Fruit fly (Drosophila melanogaster) whole organism, prepupa: ENCODE measurements around the gene CG31251.
A peak's percentile ranks its signal among the peaks of the same experiment; 100 is the strongest.

Source experiments
- CG10669 ChIP-seq: fragments of 200-800 bp; sonication (Bioruptor generic); optimal IDR thresholded peaks from 3 replicates; lab custom pipeline; 2018; ENCODE audit warnings: missing biosample characterization, mild to moderate bottlenecking, missing genetic modification characterization, moderate library complexity
- CG11762 ChIP-seq: fragments of 200-800 bp; sonication (Bioruptor generic); optimal IDR thresholded peaks from 3 replicates; lab custom pipeline; 2016; ENCODE audit warnings: missing biosample characterization, missing genetic modification characterization; ENCODE audit not compliant: insufficient read depth
- CG11902 ChIP-seq: fragments of 200-800 bp; sonication (Bioruptor generic); optimal IDR thresholded peaks from 3 replicates; lab custom pipeline; 2016; ENCODE audit warnings: missing biosample characterization, missing genetic modification characterization
- CG3032 ChIP-seq: fragments of 200-800 bp; optimal IDR thresholded peaks from 2 replicates; lab custom pipeline; 2019; ENCODE audit warnings: missing biosample characterization, mild to moderate bottlenecking, missing genetic modification characterization, moderate library complexity
- CG31627 ChIP-seq: fragments of 200-800 bp; sonication (Bioruptor generic); optimal IDR thresholded peaks from 3 replicates; lab custom pipeline; 2016; ENCODE audit warnings: missing biosample characterization, missing genetic modification characterization
- CG34406 ChIP-seq: fragments of 200-800 bp; sonication (Bioruptor generic); optimal IDR thresholded peaks from 3 replicates; lab custom pipeline; 2016; ENCODE audit warnings: missing biosample characterization, missing genetic modification characterization
- CG4318 ChIP-seq: fragments of 200-800 bp; sonication (Bioruptor generic); optimal IDR thresholded peaks from 3 replicates; lab custom pipeline; 2017; ENCODE audit warnings: missing biosample characterization, mild to moderate bottlenecking, missing genetic modification characterization
- CG6163 ChIP-seq: fragments of 200-800 bp; sonication (Bioruptor generic); IDR thresholded peaks from 3 replicates; pipeline ENCODE4 v1.3.6; 2022; ENCODE audit warnings: missing biosample characterization, missing genetic modification characterization
- CG6276 ChIP-seq: fragments of 200-800 bp; sonication (Bioruptor generic); optimal IDR thresholded peaks from 2 replicates; lab custom pipeline; 2017; ENCODE audit warnings: missing biosample characterization, mild to moderate bottlenecking, missing genetic modification characterization
- CG6792 ChIP-seq: fragments of 200-800 bp; sonication (Bioruptor generic); optimal IDR thresholded peaks from 3 replicates; lab custom pipeline; 2016; ENCODE audit warnings: missing biosample characterization, missing genetic modification characterization
- CG6808 ChIP-seq: fragments of 200-800 bp; sonication (Bioruptor generic); optimal IDR thresholded peaks from 3 replicates; lab custom pipeline; 2017; ENCODE audit warnings: missing biosample characterization, missing genetic modification characterization, mild to moderate bottlenecking, moderate library complexity, missing genetic modification reagents
- CG6854 ChIP-seq: fragments of 200-800 bp; sonication (Bioruptor generic); optimal IDR thresholded peaks from 2 replicates; lab custom pipeline; 2017; ENCODE audit warnings: missing biosample characterization, mild to moderate bottlenecking, missing genetic modification characterization
- CG7368 ChIP-seq: fragments of 200-800 bp; sonication (Bioruptor generic); optimal IDR thresholded peaks from 3 replicates; lab custom pipeline; 2016; ENCODE audit warnings: missing biosample characterization, missing genetic modification characterization
- CG8119 ChIP-seq: fragments of 200-800 bp; sonication (Bioruptor generic); IDR thresholded peaks from 3 replicates; pipeline ENCODE4 v1.3.6; 2022; ENCODE audit warnings: missing biosample characterization, missing genetic modification characterization
- CG8319 ChIP-seq: fragments of 200-800 bp; sonication (Bioruptor generic); optimal IDR thresholded peaks from 3 replicates; lab custom pipeline; 2016; ENCODE audit warnings: missing biosample characterization, missing genetic modification characterization
- Eip75B ChIP-seq: fragments of 200-800 bp; sonication (Bioruptor generic); optimal IDR thresholded peaks from 3 replicates; lab custom pipeline; 2016; ENCODE audit warnings: missing biosample characterization, missing genetic modification characterization
- Eip93F ChIP-seq: fragments of 200-800 bp; sonication (Bioruptor generic); optimal IDR thresholded peaks from 2 replicates; lab custom pipeline; 2016; ENCODE audit warnings: missing biosample characterization, mild to moderate bottlenecking, missing genetic modification characterization
- Ets21C ChIP-seq: fragments of 200-800 bp; sonication (Bioruptor generic); optimal IDR thresholded peaks from 3 replicates; lab custom pipeline; 2016; ENCODE audit warnings: missing biosample characterization, missing genetic modification characterization
- Gug ChIP-seq: fragments of 200-800 bp; sonication (Bioruptor generic); IDR thresholded peaks from 2 replicates; pipeline ENCODE4 v1.3.6; 2022; ENCODE audit warnings: missing biosample characterization, missing genetic modification characterization
- Hr38 ChIP-seq: sonication (Bioruptor generic); optimal IDR thresholded peaks from 2 replicates; lab custom pipeline; 2016; ENCODE audit warnings: missing biosample characterization, missing genetic modification characterization
- Hr4 ChIP-seq: fragments of 200-800 bp; sonication (Bioruptor generic); optimal IDR thresholded peaks from 3 replicates; lab custom pipeline; 2016; ENCODE audit warnings: missing biosample characterization, missing genetic modification characterization
- Lpt ChIP-seq: fragments of 200-800 bp; sonication (Bioruptor generic); optimal IDR thresholded peaks from 3 replicates; lab custom pipeline; 2016; ENCODE audit warnings: missing biosample characterization, missing genetic modification characterization
- Met ChIP-seq: fragments of 200-800 bp; sonication (Bioruptor generic); optimal IDR thresholded peaks from 3 replicates; lab custom pipeline; 2016; ENCODE audit warnings: missing biosample characterization, missing genetic modification characterization
- Sox102F ChIP-seq: fragments of 200-800 bp; sonication (Bioruptor generic); optimal IDR thresholded peaks from 2 replicates; lab custom pipeline; 2016; ENCODE audit warnings: missing biosample characterization, mild to moderate bottlenecking, missing genetic modification characterization
- Sox14 ChIP-seq: fragments of 200-800 bp; sonication (Bioruptor generic); optimal IDR thresholded peaks from 3 replicates; lab custom pipeline; 2016; ENCODE audit warnings: missing biosample characterization, missing genetic modification characterization
- Sox15 ChIP-seq: fragments of 200-800 bp; sonication (Bioruptor generic); optimal IDR thresholded peaks from 3 replicates; lab custom pipeline; 2016; ENCODE audit warnings: missing biosample characterization, missing genetic modification characterization
- cyc ChIP-seq: fragments of 200-800 bp; sonication (Bioruptor generic); optimal IDR thresholded peaks from 3 replicates; lab custom pipeline; 2016; ENCODE audit warnings: missing biosample characterization, missing genetic modification characterization
- dac ChIP-seq: fragments of 200-800 bp; sonication (Bioruptor generic); optimal IDR thresholded peaks from 2 replicates; lab custom pipeline; 2017; ENCODE audit warnings: missing biosample characterization, mild to moderate bottlenecking, missing genetic modification characterization
- dsx ChIP-seq: fragments of 200-800 bp; optimal IDR thresholded peaks from 3 replicates; lab custom pipeline; 2019; ENCODE audit warnings: missing biosample characterization, mild to moderate bottlenecking, missing genetic modification characterization, moderate library complexity; ENCODE audit not compliant: poor library complexity, severe bottlenecking
- eg ChIP-seq: fragments of 200-800 bp; sonication (Bioruptor generic); IDR thresholded peaks from 3 replicates; pipeline ENCODE4 v1.3.6; 2022; ENCODE audit warnings: missing biosample characterization, missing genetic modification characterization
- esn ChIP-seq: fragments of 200-800 bp; sonication (Bioruptor generic); optimal IDR thresholded peaks from 2 replicates; lab custom pipeline; 2016; ENCODE audit warnings: missing biosample characterization, mild to moderate bottlenecking, missing genetic modification characterization, moderate library complexity
- fd59A ChIP-seq: fragments of 200-800 bp; sonication (Bioruptor generic); optimal IDR thresholded peaks from 2 replicates; lab custom pipeline; 2017; ENCODE audit warnings: missing biosample characterization, mild to moderate bottlenecking, missing genetic modification characterization, missing genetic modification reagents
- fd85E ChIP-seq: fragments of 200-800 bp; sonication (Bioruptor generic); optimal IDR thresholded peaks from 3 replicates; lab custom pipeline; 2016; ENCODE audit warnings: missing biosample characterization, missing genetic modification characterization
- lz ChIP-seq: fragments of 200-800 bp; sonication (Bioruptor generic); optimal IDR thresholded peaks from 3 replicates; lab custom pipeline; 2016; ENCODE audit warnings: missing biosample characterization, missing genetic modification characterization
- net ChIP-seq: fragments of 200-800 bp; sonication (Bioruptor generic); optimal IDR thresholded peaks from 3 replicates; lab custom pipeline; 2016; ENCODE audit warnings: missing biosample characterization, missing genetic modification characterization
- pdm3 ChIP-seq: fragments of 200-800 bp; sonication (Bioruptor generic); optimal IDR thresholded peaks from 3 replicates; lab custom pipeline; 2016; ENCODE audit warnings: missing biosample characterization, missing genetic modification characterization
- spab ChIP-seq: fragments of 200-800 bp; sonication (Bioruptor generic); optimal IDR thresholded peaks from 2 replicates; lab custom pipeline; 2017; ENCODE audit warnings: missing biosample characterization, mild to moderate bottlenecking, missing genetic modification characterization, missing genetic modification reagents
- ss ChIP-seq, 2 experiments: fragments of 200-800 bp; sonication (Bioruptor generic); optimal IDR thresholded peaks; 2 replicates in 1 of 2; 3 replicates in 1 of 2; lab custom pipeline; 2017 to 2018; ENCODE audit warnings: mild to moderate bottlenecking in 2 of 2, missing biosample characterization in 2 of 2, missing genetic modification characterization in 2 of 2, moderate library complexity in 1 of 2
- svp ChIP-seq: fragments of 200-800 bp; sonication (Bioruptor generic); peaks from one replicate; lab custom pipeline; 2016; ENCODE audit warnings: missing biosample characterization, missing genetic modification characterization
- topi ChIP-seq: fragments of 200-800 bp; sonication (Bioruptor generic); optimal IDR thresholded peaks from 3 replicates; lab custom pipeline; 2016; ENCODE audit warnings: missing biosample characterization, missing genetic modification characterization
- vri ChIP-seq: fragments of 200-800 bp; sonication (Bioruptor generic); optimal IDR thresholded peaks from 3 replicates; lab custom pipeline; 2016; ENCODE audit warnings: missing biosample characterization, mild to moderate bottlenecking, missing genetic modification characterization

Gene CG31251

DNA sequence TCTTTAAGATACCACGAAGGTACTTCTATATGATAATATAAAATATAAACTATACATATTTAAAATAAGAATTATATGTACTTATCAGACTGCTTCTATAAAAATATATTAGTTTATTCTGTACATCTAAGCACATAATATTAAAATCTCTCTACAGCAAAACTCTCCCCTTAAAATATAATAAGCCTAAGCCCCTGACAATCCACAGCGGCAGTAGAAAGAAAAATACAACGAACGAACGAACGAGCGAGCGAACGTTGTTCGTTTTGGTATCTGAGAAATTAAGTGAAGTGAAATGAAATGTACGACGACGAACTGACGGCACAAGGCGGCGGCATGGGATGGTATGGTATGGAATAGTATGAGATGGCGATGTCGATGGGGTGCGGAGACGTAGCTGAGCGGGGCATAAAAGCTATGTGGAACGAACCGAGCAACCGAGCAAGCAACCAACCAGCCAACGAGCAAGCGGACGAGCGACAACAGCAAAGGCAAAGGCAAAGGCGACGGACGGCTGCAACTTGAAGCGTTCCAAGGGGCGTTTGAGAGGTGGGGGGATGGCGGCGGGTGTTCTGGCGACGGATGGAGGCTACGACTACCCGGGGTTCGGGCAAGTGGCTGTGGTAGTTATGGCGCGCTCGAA is 15.9 kb upstream of the CG31251 start (continued):
- TF ChIP-seq CG6163 (GFP tag; lab: Robert Waterston, UW): peak; percentile 97
- TF ChIP-seq CG34406 (GFP tag; lab: Kevin White, UChicago): peak; percentile 99
- TF ChIP-seq CG6792: peak; percentile 98
- TF ChIP-seq CG6276 (GFP tag; lab: Kevin White, UChicago): peak; percentile 98
- TF ChIP-seq CG6808 (GFP tag; lab: Kevin White, UChicago): peak; percentile 97
- peak; percentile 97 for TF ChIP-seq Gug (GFP tag; lab: Robert Waterston, UW)
- TF ChIP-seq Eip75B (GFP tag; lab: Kevin White, UChicago): peak; percentile 91
- peak; percentile 94 for TF ChIP-seq Hr4 (GFP tag; lab: Kevin White, UChicago)
- TF ChIP-seq ss (GFP tag; optimal IDR thresholded peaks at IDR 0.05; lab: Kevin White, UChicago): peak; percentile 97 to 98
- peak; percentile 96 for TF ChIP-seq CG4318 (GFP tag; lab: Kevin White, UChicago)
- peak; percentile 84 for TF ChIP-seq vri (GFP tag; lab: Kevin White, UChicago)
- peak; percentile 98 for TF ChIP-seq dsx
- peak; percentile 92 for TF ChIP-seq pdm3
- peak; percentile 92 for TF ChIP-seq CG7368 (GFP tag; lab: Kevin White, UChicago)
- peak; percentile 95 for TF ChIP-seq CG11902 (GFP tag; lab: Kevin White, UChicago)
- TF ChIP-seq CG31627 (GFP tag; lab: Kevin White, UChicago): peak; percentile 87
- peak; percentile 80 for TF ChIP-seq Ets21C (GFP tag; lab: Kevin White, UChicago)
- TF ChIP-seq fd59A (GFP tag; lab: Kevin White, UChicago): peak; percentile 91
- TF ChIP-seq Met: peak; percentile 94
- TF ChIP-seq Hr38 (GFP tag; lab: Kevin White, UChicago): no peak
- TF ChIP-seq CG3032 (tag; lab: Kevin White, UChicago): peak; percentile 99
- TF ChIP-seq spab (GFP tag; lab: Kevin White, UChicago): peak; percentile 97
- peak; percentile 80 for TF ChIP-seq Sox14 (GFP tag; lab: Kevin White, UChicago)
- TF ChIP-seq fd85E (GFP tag; lab: Kevin White, UChicago): peak; percentile 76
- TF ChIP-seq eg (GFP tag; lab: Robert Waterston, UW): peak; percentile 98
- TF ChIP-seq CG10669: peak; percentile 97
- TF ChIP-seq net: peak; percentile 96
- TF ChIP-seq Sox102F (GFP tag; lab: Kevin White, UChicago): peak; percentile 93
- TF ChIP-seq Sox15 (GFP tag; lab: Kevin White, UChicago): peak; percentile 96
- peak; percentile 89 for TF ChIP-seq dac
- peak; percentile 88 for TF ChIP-seq cyc (GFP tag; lab: Kevin White, UChicago)
- peak; percentile 94 for TF ChIP-seq Eip93F (GFP tag; lab: Kevin White, UChicago)
- peak; percentile 96 for TF ChIP-seq CG8319 (GFP tag; lab: Kevin White, UChicago)
- TF ChIP-seq topi (GFP tag; lab: Kevin White, UChicago): peak; percentile 91

- no peak for TF ChIP-seq dsx
- no peak for TF ChIP-seq CG31627 (GFP tag; lab: Kevin White, UChicago)
- TF ChIP-seq fd59A (GFP tag; lab: Kevin White, UChicago): no peak
- TF ChIP-seq esn (GFP tag; lab: Kevin White, UChicago): no peak
- no peak for TF ChIP-seq Eip93F (GFP tag; lab: Kevin White, UChicago)
- no peak for TF ChIP-seq CG11762
- TF ChIP-seq topi (GFP tag; lab: Kevin White, UChicago): no peak
- TF ChIP-seq pdm3: no peak
- TF ChIP-seq CG6854 (GFP tag; lab: Kevin White, UChicago): peak; percentile 82
- no peak for TF ChIP-seq net
- no peak for TF ChIP-seq CG4318 (GFP tag; lab: Kevin White, UChicago)
- TF ChIP-seq lz (GFP tag; lab: Kevin White, UChicago): no peak
- TF ChIP-seq svp (GFP tag; lab: Kevin White, UChicago): peak; percentile 79
- no peak for TF ChIP-seq spab (GFP tag; lab: Kevin White, UChicago)
- peak; percentile 77 for TF ChIP-seq Lpt (GFP tag; lab: Kevin White, UChicago)
- TF ChIP-seq CG8119 (GFP tag; lab: Robert Waterston, UW): no peak
- TF ChIP-seq Sox14 (GFP tag; lab: Kevin White, UChicago): no peak
- TF ChIP-seq, all 60 proteins: peak for 3
Measured at dm6 chr3R:17699891-17700487, 15.3 kb upstream of the CG31251 start.
